Worm (Caenorhabditis elegans) whole organism, early embryonic: Measurements from ENCODE around the gene F59A7.7.

ENCODE experiments used
- aly-1 ChIP-seq: sonication (generic microtip); optimal IDR thresholded peaks from 2 replicates; lab custom pipeline; 2016; ENCODE audit warnings: missing genetic modification characterization, missing compliant biosample characterization
- ama-1 ChIP-seq: fragments of 150-350 bp; optimal IDR thresholded peaks from 2 replicates; lab custom pipeline; 2014
- flt-1 ChIP-seq: fragments of 200-800 bp; sonication (Bioruptor generic); IDR thresholded peaks from 2 replicates; pipeline ENCODE4 v1.3.6; 2022; ENCODE audit warnings: missing genetic modification characterization, missing compliant biosample characterization
- hmg-4 ChIP-seq: fragments of 200-800 bp; sonication (Bioruptor generic); optimal IDR thresholded peaks from 2 replicates; lab custom pipeline; 2018; ENCODE audit warnings: mild to moderate bottlenecking, missing genetic modification characterization, missing compliant biosample characterization
- sea-1 ChIP-seq: fragments of 200-800 bp; sonication (Bioruptor generic); conservative IDR thresholded peaks from 2 replicates; pipeline ENCODE4 v1.3.6; 2022; ENCODE audit warnings: missing genetic modification characterization, missing compliant biosample characterization
- tbx-37 ChIP-seq: fragments of 200-800 bp; sonication (Bioruptor generic); conservative IDR thresholded peaks from 2 replicates; pipeline ENCODE4 v1.3.6; 2022; ENCODE audit warnings: missing genetic modification reagents, missing genetic modification characterization, missing compliant biosample characterization

DNA sequence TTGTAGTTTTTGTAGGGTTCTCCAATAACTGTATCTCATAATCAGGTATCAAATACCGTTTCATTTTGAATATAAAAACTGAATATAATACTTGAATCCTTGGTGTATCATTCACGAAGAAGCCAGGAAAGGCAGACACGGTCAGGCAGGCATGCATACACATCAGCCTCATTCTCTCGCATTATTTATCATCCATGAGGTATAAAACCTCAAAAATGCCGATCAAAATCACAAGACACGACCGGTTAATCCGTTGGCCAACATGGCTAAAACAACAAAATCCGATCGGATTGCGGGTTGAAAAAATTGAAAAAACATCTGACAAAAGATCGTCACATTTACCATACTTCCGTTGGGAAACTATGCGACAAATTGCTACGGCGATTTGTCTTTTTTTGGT is 10.5 kb downstream of the F59A7.7 start, which contains the start of gene F59A7.5:
- TF ChIP-seq flt-1 (GFP tag; lab: Robert Waterston, UW) (no peak), aly-1 (tag; lab: Kevin White, UChicago) (no peak), sea-1 (GFP tag; lab: Robert Waterston, UW) (no peak), tbx-37 (GFP tag; lab: Robert Waterston, UW) (no peak), ama-1 (lab: Kevin White, UChicago) (no peak), hmg-4 (GFP tag; lab: Kevin White, UChicago) (no peak)
